Fruit fly (Drosophila melanogaster) whole organism, embryonic: ENCODE data around the gene Cerk.

Experiments
- Aef1 ChIP-seq: fragments of 200-800 bp; sonication (Bioruptor generic); IDR thresholded peaks from 3 replicates; pipeline ENCODE4 v1.3.6; 2022; ENCODE audit warnings: missing biosample characterization, missing genetic modification characterization
- B-H1 ChIP-seq: fragments of 200-800 bp; sonication (Bioruptor generic); IDR thresholded peaks from 3 replicates; pipeline ENCODE4 v1.3.6; 2022; ENCODE audit warnings: missing biosample characterization, missing genetic modification characterization
- Blimp-1 ChIP-seq: fragments of 200-800 bp; sonication (Bioruptor generic); optimal IDR thresholded peaks from 3 replicates; lab custom pipeline; 2018; ENCODE audit warnings: missing biosample characterization, missing genetic modification characterization, mild to moderate bottlenecking, moderate library complexity, missing genetic modification reagents
- CG13424 ChIP-seq: fragments of 200-800 bp; sonication (Bioruptor generic); optimal IDR thresholded peaks from 2 replicates; lab custom pipeline; 2019; ENCODE audit warnings: missing biosample characterization, mild to moderate bottlenecking, missing genetic modification characterization, moderate library complexity
- CG14014 ChIP-seq: fragments of 200-800 bp; sonication (Bioruptor generic); IDR thresholded peaks from 2 replicates; pipeline ENCODE4 v1.3.6; 2022; ENCODE audit warnings: missing biosample characterization, missing genetic modification characterization
- CG17802 ChIP-seq: fragments of 200-800 bp; sonication (Bioruptor generic); optimal IDR thresholded peaks from 2 replicates; lab custom pipeline; 2018; ENCODE audit warnings: missing biosample characterization, mild to moderate bottlenecking, missing genetic modification characterization, moderate library complexity
- CG18764 ChIP-seq: fragments of 200-800 bp; sonication (Bioruptor generic); optimal IDR thresholded peaks from 3 replicates; lab custom pipeline; 2016; ENCODE audit warnings: missing biosample characterization, missing genetic modification characterization
- CG3281 ChIP-seq: fragments of 200-800 bp; sonication (Bioruptor generic); optimal IDR thresholded peaks from 3 replicates; lab custom pipeline; 2017; ENCODE audit warnings: missing biosample characterization, mild to moderate bottlenecking, missing genetic modification characterization
- CG33213 ChIP-seq: fragments of 200-800 bp; sonication (Bioruptor generic); optimal IDR thresholded peaks from 3 replicates; lab custom pipeline; 2016; ENCODE audit warnings: missing biosample characterization, missing genetic modification characterization
- CG34422 ChIP-seq: fragments of 200-800 bp; sonication (Bioruptor generic); IDR thresholded peaks from 3 replicates; pipeline ENCODE4 v1.3.6; 2022; ENCODE audit warnings: missing biosample characterization, missing genetic modification characterization
- CG7987 ChIP-seq: fragments of 200-800 bp; sonication (Bioruptor generic); optimal IDR thresholded peaks from 2 replicates; lab custom pipeline; 2018; ENCODE audit warnings: missing biosample characterization, mild to moderate bottlenecking, missing genetic modification characterization, moderate library complexity
- CG8290 ChIP-seq, 3 experiments: fragments of 200-800 bp; sonication (Bioruptor generic); optimal IDR thresholded peaks; 2 replicates each; lab custom pipeline; 2016 to 2019; ENCODE audit warnings: missing biosample characterization in 3 of 3, missing genetic modification characterization in 3 of 3, mild to moderate bottlenecking in 2 of 3, moderate library complexity in 1 of 3
- Deaf1 ChIP-seq: fragments of 200-800 bp; optimal IDR thresholded peaks from 3 replicates; lab custom pipeline; 2019; ENCODE audit warnings: missing biosample characterization, mild to moderate bottlenecking, missing genetic modification characterization, moderate library complexity
- GATAe ChIP-seq: fragments of 200-800 bp; sonication (Bioruptor generic); conservative IDR thresholded peaks from 2 replicates; pipeline ENCODE4 v1.3.6; 2022; ENCODE audit warnings: missing biosample characterization, missing genetic modification characterization
- HLH3B ChIP-seq: fragments of 200-800 bp; sonication (Bioruptor generic); IDR thresholded peaks from 2 replicates; pipeline ENCODE4 v1.3.6; 2022; ENCODE audit warnings: missing biosample characterization, missing genetic modification characterization
- Med ChIP-seq: fragments of 200-800 bp; sonication (Bioruptor generic); peaks from one replicate; lab custom pipeline; 2016; ENCODE audit warnings: missing biosample characterization, missing genetic modification characterization, mild to moderate bottlenecking, inconsistent platforms, moderate library complexity
- Neu2 ChIP-seq: fragments of 200-800 bp; sonication (Bioruptor generic); optimal IDR thresholded peaks from 3 replicates; lab custom pipeline; 2016; ENCODE audit warnings: missing biosample characterization, missing genetic modification characterization, borderline replicate concordance
- Nf-YA ChIP-seq: fragments of 200-800 bp; sonication (Bioruptor generic); IDR thresholded peaks from 2 replicates; pipeline ENCODE4 v1.3.6; 2022; ENCODE audit warnings: missing biosample characterization, missing genetic modification characterization
- Oli ChIP-seq: fragments of 200-800 bp; sonication (Bioruptor generic); optimal IDR thresholded peaks from 2 replicates; lab custom pipeline; 2018; ENCODE audit warnings: missing biosample characterization, mild to moderate bottlenecking, missing genetic modification characterization, moderate library complexity
- Pdp1 ChIP-seq, 2 experiments: fragments of 200-800 bp; sonication (Bioruptor generic); optimal IDR thresholded peaks; 3 replicates each; lab custom pipeline; 2016; ENCODE audit warnings: missing biosample characterization in 2 of 2, missing genetic modification characterization in 2 of 2, mild to moderate bottlenecking in 1 of 2, moderate library complexity in 1 of 2
- abd-A ChIP-seq: fragments of 200-800 bp; sonication (Bioruptor generic); optimal IDR thresholded peaks from 3 replicates; lab custom pipeline; 2019; ENCODE audit warnings: missing biosample characterization, mild to moderate bottlenecking, missing genetic modification characterization, moderate library complexity
- aop ChIP-seq: fragments of 200-800 bp; sonication (Bioruptor generic); IDR thresholded peaks from 2 replicates; pipeline ENCODE4 v1.3.6; 2022; ENCODE audit warnings: missing biosample characterization, missing genetic modification characterization
- chinmo ChIP-seq: fragments of 200-800 bp; sonication (Bioruptor generic); IDR thresholded peaks from 4 replicates; pipeline ENCODE4 v1.3.6; 2022; ENCODE audit warnings: missing biosample characterization, missing genetic modification characterization; ENCODE audit not compliant: partially characterized antibody
- chm ChIP-seq: fragments of 200-800 bp; sonication (Bioruptor generic); IDR thresholded peaks from 2 replicates; pipeline ENCODE4 v1.3.6; 2022; ENCODE audit warnings: missing biosample characterization, missing genetic modification characterization
- corto ChIP-seq: fragments of 200-800 bp; sonication (Bioruptor generic); optimal IDR thresholded peaks from 2 replicates; lab custom pipeline; 2016; ENCODE audit warnings: missing biosample characterization, mild to moderate bottlenecking, missing genetic modification characterization, moderate library complexity
- cwo ChIP-seq: fragments of 200-800 bp; sonication (Bioruptor generic); optimal IDR thresholded peaks from 3 replicates; lab custom pipeline; 2017; ENCODE audit warnings: missing biosample characterization, missing genetic modification characterization, mild to moderate bottlenecking, moderate library complexity, missing genetic modification reagents
- dan ChIP-seq: fragments of 200-800 bp; sonication (Bioruptor generic); IDR thresholded peaks from 2 replicates; pipeline ENCODE4 v1.3.6; 2022; ENCODE audit warnings: missing biosample characterization, missing genetic modification characterization
- esg ChIP-seq: fragments of 200-800 bp; sonication (Bioruptor generic); conservative IDR thresholded peaks from 2 replicates; pipeline ENCODE4 v1.3.6; 2022; ENCODE audit warnings: missing biosample characterization, missing genetic modification characterization
- exex ChIP-seq: fragments of 200-800 bp; sonication (Bioruptor generic); optimal IDR thresholded peaks from 4 replicates; lab custom pipeline; 2018; ENCODE audit warnings: missing biosample characterization, mild to moderate bottlenecking, missing genetic modification characterization, moderate library complexity
- fd102C ChIP-seq: fragments of 200-800 bp; sonication (Bioruptor generic); optimal IDR thresholded peaks from 2 replicates; lab custom pipeline; 2018; ENCODE audit warnings: missing biosample characterization, mild to moderate bottlenecking, missing genetic modification characterization, moderate library complexity
- fru ChIP-seq: fragments of >200 bp; optimal IDR thresholded peaks from 2 replicates; lab custom pipeline; 2017
- gem ChIP-seq: fragments of 200-800 bp; sonication (Bioruptor generic); optimal IDR thresholded peaks from 2 replicates; lab custom pipeline; 2019; ENCODE audit warnings: missing biosample characterization, mild to moderate bottlenecking, missing genetic modification characterization, moderate library complexity
- hb ChIP-seq: fragments of 200-800 bp; sonication (Bioruptor generic); IDR thresholded peaks from 3 replicates; pipeline ENCODE4 v1.3.6; 2022; ENCODE audit warnings: missing biosample characterization, missing genetic modification characterization; ENCODE audit not compliant: partially characterized antibody
- hbn ChIP-seq: fragments of 200-800 bp; sonication (Bioruptor generic); IDR thresholded peaks from 2 replicates; pipeline ENCODE4 v1.3.6; 2022; ENCODE audit warnings: missing biosample characterization, missing genetic modification characterization; ENCODE audit not compliant: partially characterized antibody
- kni ChIP-seq: fragments of 200-800 bp; sonication (Bioruptor generic); optimal IDR thresholded peaks from 3 replicates; lab custom pipeline; 2017; ENCODE audit warnings: mild to moderate bottlenecking, missing biosample characterization, missing genetic modification reagents, missing genetic modification characterization
- lbe ChIP-seq: fragments of 200-800 bp; sonication (Bioruptor generic); optimal IDR thresholded peaks from 2 replicates; lab custom pipeline; 2016; ENCODE audit warnings: missing biosample characterization, mild to moderate bottlenecking, missing genetic modification characterization
- maf-S ChIP-seq: fragments of 200-800 bp; sonication (Bioruptor generic); optimal IDR thresholded peaks from 2 replicates; lab custom pipeline; 2016; ENCODE audit warnings: missing biosample characterization, missing genetic modification characterization
- mirr ChIP-seq: fragments of 200-800 bp; sonication (Bioruptor generic); optimal IDR thresholded peaks from 3 replicates; lab custom pipeline; 2018; ENCODE audit warnings: missing biosample characterization, mild to moderate bottlenecking, missing genetic modification characterization
- mld ChIP-seq: fragments of 200-800 bp; sonication (Bioruptor generic); IDR thresholded peaks from 3 replicates; pipeline ENCODE4 v1.3.6; 2022; ENCODE audit warnings: missing biosample characterization, missing genetic modification characterization; ENCODE audit not compliant: partially characterized antibody
- onecut ChIP-seq: fragments of 200-800 bp; sonication (Bioruptor generic); IDR thresholded peaks from 2 replicates; pipeline ENCODE4 v1.3.6; 2022; ENCODE audit warnings: missing biosample characterization, missing genetic modification characterization
- prd ChIP-seq, 3 experiments: fragments of >200 bp in 2 of 3; fragments of 200-800 bp in 1 of 3; sonication (Bioruptor generic) in 1 of 3; optimal IDR thresholded peaks in 2 of 3; IDR thresholded peaks in 1 of 3; 2 replicates in 2 of 3; 3 replicates in 1 of 3; pipeline versions ENCODE4 v1.3.6 to Lab custom; 2017 to 2022; ENCODE audit warnings: missing biosample characterization in 1 of 3, missing genetic modification characterization in 1 of 3
- pros ChIP-seq: fragments of 200-800 bp; sonication (Bioruptor generic); optimal IDR thresholded peaks from 3 replicates; lab custom pipeline; 2019; ENCODE audit warnings: missing biosample characterization, mild to moderate bottlenecking, missing genetic modification characterization, moderate library complexity
- pum ChIP-seq: fragments of 200-800 bp; sonication (Bioruptor generic); optimal IDR thresholded peaks from 2 replicates; lab custom pipeline; 2016; ENCODE audit warnings: missing biosample characterization, missing genetic modification characterization
- stwl ChIP-seq: fragments of 200-800 bp; sonication (Bioruptor generic); optimal IDR thresholded peaks from 3 replicates; lab custom pipeline; 2018; ENCODE audit warnings: missing biosample characterization, mild to moderate bottlenecking, missing genetic modification characterization, moderate library complexity

The Cerk gene

DNA sequence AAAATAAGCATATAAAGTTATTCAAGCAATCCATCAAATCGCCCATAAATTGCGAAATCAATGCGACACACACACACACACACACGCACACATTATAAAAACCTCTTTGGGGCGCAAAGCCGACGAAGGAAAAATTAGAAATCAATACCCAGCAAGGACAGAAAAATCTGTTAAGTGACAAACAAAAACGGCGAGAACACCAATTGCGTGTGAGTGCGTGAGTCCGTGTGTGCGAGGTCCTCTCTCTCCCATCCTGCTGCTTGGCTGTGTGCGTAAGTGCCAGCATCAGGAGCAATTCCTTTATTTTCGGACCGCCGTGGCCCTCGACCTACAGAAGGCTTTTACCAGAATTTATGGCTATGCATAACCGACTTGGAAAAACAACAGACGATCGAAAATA, 44.2 kb upstream of the Cerk start, which contains the start of gene Orco:
TSS of gene Orco (minus strand) at position 101 of the 400 bp plus-strand sequence.
- TF ChIP-seq CG13424 = no peak
- no peak for TF ChIP-seq CG33213 (GFP tag; lab: Kevin White, UChicago)
- TF ChIP-seq aop (GFP tag; lab: Robert Waterston, UW) = no peak
- TF ChIP-seq CG34422 (GFP tag; lab: Robert Waterston, UW) = 0 out of 3 replicates have a peak, but pooled peaks have one; percentile 24
- no peak for TF ChIP-seq hbn (GFP tag; lab: Robert Waterston, UW)
- no peak for TF ChIP-seq esg (GFP tag; lab: Robert Waterston, UW)
- no peak for TF ChIP-seq Oli (tag; lab: Kevin White, UChicago)
- TF ChIP-seq CG7987 (GFP tag; lab: Kevin White, UChicago) = no peak
- no peak for TF ChIP-seq corto
- TF ChIP-seq prd (optimal IDR thresholded peaks at IDR 0.05; lab: Kevin White, UChicago) = no peak
- 0 out of 3 replicates have a peak, but pooled peaks have one; percentile 5 for TF ChIP-seq prd (GFP tag; IDR thresholded peaks at IDR 0.05; lab: Robert Waterston, UW)
- no peak for TF ChIP-seq fd102C
- no peak for TF ChIP-seq B-H1
- no peak for TF ChIP-seq hb (GFP tag; lab: Robert Waterston, UW)
- no peak for TF ChIP-seq CG8290 (GFP tag; optimal IDR thresholded peaks at IDR 0.05; lab: Kevin White, UChicago)
- no peak for TF ChIP-seq CG8290 (tag; optimal IDR thresholded peaks at IDR 0.05; lab: Kevin White, UChicago)
- TF ChIP-seq onecut (GFP tag; lab: Robert Waterston, UW) = peak; percentile 77
- TF ChIP-seq abd-A (tag; lab: Kevin White, UChicago) = peak; percentile 45

DNA sequence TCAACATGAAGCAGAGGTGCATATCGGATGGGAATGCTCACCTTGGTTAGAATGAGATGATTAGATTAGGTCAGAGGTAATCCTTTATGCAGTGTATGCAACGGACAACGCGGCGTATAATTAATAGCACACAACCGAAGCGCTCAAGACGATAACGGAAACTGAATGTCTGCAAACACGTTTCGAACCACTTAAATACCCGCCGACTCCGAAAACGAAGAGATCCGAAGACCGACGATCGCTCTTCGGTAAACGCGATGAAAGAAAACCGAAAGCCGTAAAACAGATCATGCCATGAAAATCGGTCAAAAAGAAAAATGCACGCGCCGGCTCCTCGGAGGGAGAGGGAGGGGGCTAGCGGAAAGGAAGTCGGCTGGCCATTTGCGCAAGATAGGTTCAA, 35.9 kb upstream of the Cerk start, which contains the start of gene CG2663:
TSS of gene CG2663 (minus strand) at position 173 of the 400 bp plus-strand sequence.
- TF ChIP-seq CG14014 = no peak
- peak; percentile 25 for TF ChIP-seq Blimp-1 (GFP tag; lab: Kevin White, UChicago)
- peak; percentile 0 for TF ChIP-seq kni (GFP tag; lab: Kevin White, UChicago)
- no peak for TF ChIP-seq fru (lab: Kevin White, UChicago)
- peak; percentile 4 for TF ChIP-seq pros (GFP tag; lab: Kevin White, UChicago)
- no peak for TF ChIP-seq pum
- TF ChIP-seq stwl (tag; lab: Kevin White, UChicago) = no peak
- 0 out of 4 replicates have a peak, but pooled peaks have one; percentile 20 for TF ChIP-seq chinmo
- no peak for TF ChIP-seq CG3281
- TF ChIP-seq gem (tag; lab: Kevin White, UChicago) = no peak
- TF ChIP-seq Neu2 = peak; percentile 10
- peak; percentile 92 for TF ChIP-seq Deaf1 (tag; lab: Kevin White, UChicago)
- TF ChIP-seq dan = no peak
- TF ChIP-seq, all 482 proteins: peak for 6

DNA sequence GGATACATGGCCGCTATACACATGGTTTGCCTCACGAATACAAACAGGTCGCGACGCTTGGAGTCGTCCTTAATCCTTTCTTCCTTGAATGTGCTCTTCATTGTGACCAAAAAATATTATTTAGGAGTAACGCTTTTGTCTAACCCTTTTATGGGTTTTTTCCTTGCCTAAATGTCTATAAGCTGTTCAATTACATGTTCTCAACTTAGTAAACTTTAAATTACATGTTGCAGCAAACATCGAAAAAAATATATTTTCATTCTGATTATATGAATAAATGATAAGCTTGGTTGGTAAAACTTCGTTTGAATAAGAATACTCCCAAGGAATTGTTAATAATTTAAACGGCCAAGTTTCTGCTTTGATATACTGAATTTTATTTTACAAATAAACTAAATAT, 31.0 kb upstream of the Cerk start, which contains the start of gene Or83a:
TSS of gene Or83a (minus strand) at position 101 of the 400 bp plus-strand sequence.
- TF ChIP-seq CG18764 = no peak
- TF ChIP-seq mld (GFP tag; lab: Robert Waterston, UW) = no peak
- no peak for TF ChIP-seq Med (GFP tag; lab: Kevin White, UChicago)
- TF ChIP-seq Aef1 (GFP tag; lab: Robert Waterston, UW) = no peak
- no peak for TF ChIP-seq cwo (GFP tag; lab: Kevin White, UChicago)
- TF ChIP-seq Nf-YA = no peak

DNA sequence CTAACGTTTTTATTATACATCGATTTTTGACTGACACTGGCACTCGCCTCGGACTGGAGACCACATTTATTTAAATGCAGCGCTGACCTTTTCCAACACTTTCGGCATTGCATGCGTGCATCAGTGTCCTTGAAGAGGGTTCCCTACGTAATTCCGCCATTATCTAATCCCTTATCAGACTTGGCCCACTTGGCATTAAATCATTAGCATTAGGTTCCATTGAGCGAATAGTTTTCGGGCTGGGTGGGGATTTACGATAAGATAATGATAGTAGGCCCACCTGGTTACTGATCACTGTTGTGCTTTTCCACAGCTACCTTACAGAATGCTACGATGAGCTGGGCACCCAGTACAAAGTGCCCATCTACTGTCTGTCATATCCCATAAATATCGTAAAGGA, 27.1 kb upstream of the Cerk start:
- TF ChIP-seq mirr (GFP tag; lab: Kevin White, UChicago) = peak; percentile 10
- peak in 1 of 2 experiments; percentile 17 for TF ChIP-seq Pdp1 (GFP tag; optimal IDR thresholded peaks at IDR 0.05; lab: Kevin White, UChicago)
- TF ChIP-seq exex (tag; lab: Kevin White, UChicago) = peak; percentile 66
- peak; percentile 58 for TF ChIP-seq Med (GFP tag; lab: Kevin White, UChicago)
- TF ChIP-seq HLH3B (GFP tag; lab: Robert Waterston, UW) = no peak
- TF ChIP-seq GATAe (GFP tag; lab: Robert Waterston, UW) = peak; percentile 49
- no peak for TF ChIP-seq lbe (GFP tag; lab: Kevin White, UChicago)
- no peak for TF ChIP-seq maf-S (GFP tag; lab: Kevin White, UChicago)
- TF ChIP-seq chm (GFP tag; lab: Robert Waterston, UW) = no peak
- TF ChIP-seq CG17802 = no peak
